Worm (Caenorhabditis elegans): ENCODE data around the gene Y82E9BR.20.

DNA sequence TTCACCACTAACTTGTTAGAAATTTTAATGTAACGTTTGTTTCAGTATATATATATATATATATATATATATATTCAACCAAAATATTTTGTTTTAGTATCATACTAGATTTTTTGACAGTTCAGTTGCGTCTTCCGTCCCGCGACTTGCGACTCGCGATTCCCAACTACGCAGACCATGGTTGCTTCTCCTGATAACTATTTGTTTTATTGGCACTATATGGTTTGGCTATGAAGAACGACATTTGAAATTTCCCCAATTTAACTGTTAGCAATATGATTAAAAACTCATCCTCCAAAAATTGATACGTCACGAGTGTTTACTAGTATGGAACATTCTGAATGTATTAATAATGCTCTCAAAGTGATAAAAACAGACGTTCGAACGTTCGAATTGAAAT is 10.5 kb downstream of the Y82E9BR.20 start:
- no peak for TF ChIP-seq him-1 (tag; optimal IDR thresholded peaks at IDR 0.05)
- no peak for TF ChIP-seq dao-5 (tag; optimal IDR thresholded peaks at IDR 0.05)

All from whole organism, L4/young adult.